Fruit fly (Drosophila melanogaster) whole organism, wandering third instar larva: ENCODE results near the gene CG14567.

Source experiments
- Myc ChIP-seq: fragments of >200 bp; optimal IDR thresholded peaks from 2 replicates; lab custom pipeline; 2017
- OdsH ChIP-seq: fragments of 200-800 bp; sonication (Bioruptor generic); optimal IDR thresholded peaks from 2 replicates; lab custom pipeline; 2016; ENCODE audit warnings: missing biosample characterization, mild to moderate bottlenecking, missing genetic modification characterization
- Rel ChIP-seq, 2 experiments: fragments of 200-800 bp; sonication (Bioruptor generic) in 1 of 2; optimal IDR thresholded peaks; 2 replicates in 1 of 2; 3 replicates in 1 of 2; lab custom pipeline; 2016 to 2019; ENCODE audit warnings: mild to moderate bottlenecking in 2 of 2, missing biosample characterization in 2 of 2, missing genetic modification characterization in 2 of 2, moderate library complexity in 1 of 2
- Vsx2 ChIP-seq: fragments of 200-300, 225-300 bp; sonication (Bioruptor generic); optimal IDR thresholded peaks from 2 replicates; lab custom pipeline; 2018; ENCODE audit warnings: missing biosample characterization, missing genetic modification characterization; ENCODE audit not compliant: partially characterized antibody
- h ChIP-seq: fragments of 200-800 bp; sonication (Bioruptor generic); optimal IDR thresholded peaks from 3 replicates; lab custom pipeline; 2016; ENCODE audit warnings: missing biosample characterization, mild to moderate bottlenecking, missing genetic modification characterization
- usp ChIP-seq: fragments of >200 bp; optimal IDR thresholded peaks from 2 replicates; lab custom pipeline; 2017; ENCODE audit warnings: missing biosample characterization, missing genetic modification characterization

DNA sequence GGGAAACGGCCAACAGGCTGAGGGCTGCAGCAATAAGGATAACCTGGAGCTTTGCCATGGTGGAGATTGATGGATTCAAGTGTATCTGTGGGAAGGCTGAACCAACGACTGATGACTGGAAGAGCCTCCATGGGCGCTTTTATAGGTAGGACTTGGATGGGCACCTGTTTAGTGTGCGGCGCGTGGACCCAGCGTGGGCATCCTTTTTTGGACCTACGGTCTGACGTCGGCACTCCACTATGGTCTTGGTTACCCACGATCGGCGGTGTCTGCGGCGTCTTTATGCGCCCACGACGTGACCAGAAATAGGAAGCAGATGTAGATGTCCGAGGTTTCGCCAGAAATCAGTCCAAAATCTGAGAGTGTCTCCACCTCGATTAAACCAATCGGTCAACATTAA is 2.0 kb upstream of the CG14567 start, which contains the start of gene CG14566:
- TF ChIP-seq Vsx2 (GFP tag; lab: Kevin White, UChicago) (no peak), OdsH (GFP tag; lab: Kevin White, UChicago) (no peak), h (GFP tag; lab: Kevin White, UChicago) (no peak), Myc (no peak), usp (no peak), Rel (GFP tag; optimal IDR thresholded peaks at IDR 0.05; lab: Kevin White, UChicago) (no peak), Rel (tag; optimal IDR thresholded peaks at IDR 0.05; lab: Kevin White, UChicago) (no peak)
